Fruit fly (Drosophila melanogaster) whole organism: ENCODE data around the gene CG32195.

Experiments used
- CG8478 ChIP-seq: fragments of >200 bp; optimal IDR thresholded peaks from 2 replicates; lab custom pipeline; 2018; ENCODE audit warnings: inconsistent platforms
- psq ChIP-seq: fragments of >200 bp; optimal IDR thresholded peaks from 2 replicates; lab custom pipeline; 2017
- usp ChIP-seq: fragments of >200 bp; optimal IDR thresholded peaks from 2 replicates; lab custom pipeline; 2017; ENCODE audit warnings: missing biosample characterization, missing genetic modification characterization, mixed read lengths

DNA sequence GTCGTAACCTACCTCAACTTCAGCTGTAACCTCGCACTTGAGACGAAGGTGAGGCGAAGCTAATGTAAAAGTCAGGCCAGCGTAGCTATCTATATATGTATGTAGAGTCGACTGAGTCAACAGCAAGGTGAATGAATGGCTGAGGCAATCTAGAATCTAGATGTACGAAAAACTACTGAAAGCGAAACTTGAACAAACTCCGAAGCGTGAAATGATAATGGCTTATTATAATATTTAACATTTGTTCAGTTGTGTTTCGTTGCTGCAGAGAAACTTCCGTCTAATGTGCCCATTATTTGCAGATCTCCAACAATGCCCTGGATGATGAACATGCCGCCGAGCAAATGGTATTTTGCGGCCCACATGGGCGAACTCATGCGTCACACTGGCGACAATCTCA lies 31.9 kb downstream of the CG32195 start:
- TF ChIP-seq psq (lab: Kevin White, UChicago) (no peak), CG8478 (lab: Kevin White, UChicago) (no peak), usp (GFP tag; lab: Kevin White, UChicago) (no peak)
